Fruit fly (Drosophila melanogaster) S2 (cell line): ENCODE measurements around the gene mxc.

Experiments used
- CG8478 ChIP-seq: fragments of >200 bp; optimal IDR thresholded peaks from 2 replicates; lab custom pipeline; 2018
- CTCF ChIP-seq, 2 experiments: fragments of >200 bp; optimal IDR thresholded peaks; 2 replicates each; lab custom pipeline; 2018

- TF ChIP-seq CTCF (optimal IDR thresholded peaks at IDR 0.05; lab: Kevin White, UChicago) (no peak), CG8478 (lab: Kevin White, UChicago) (no peak)
Observed at dm6 chrX:9200234-9200633, 43.0 kb downstream of the mxc start.
